Fruit fly (Drosophila melanogaster) whole organism, adult: Measurements from ENCODE around the gene Faf2.

ENCODE experiments used
- CG14711 ChIP-seq: fragments of 200-800 bp; sonication (Bioruptor generic); optimal IDR thresholded peaks from 2 replicates; lab custom pipeline; 2018; ENCODE audit warnings: missing biosample characterization, mild to moderate bottlenecking, missing genetic modification characterization, moderate library complexity
- Clk ChIP-seq: fragments of 200-800 bp; sonication (Bioruptor generic); optimal IDR thresholded peaks from 2 replicates; lab custom pipeline; 2017; ENCODE audit warnings: missing biosample characterization, missing genetic modification characterization
- Crg-1 ChIP-seq: fragments of 200-800 bp; sonication (Bioruptor generic); optimal IDR thresholded peaks from 2 replicates; lab custom pipeline; 2016; ENCODE audit warnings: missing biosample characterization, missing genetic modification characterization
- cic ChIP-seq: fragments of 200-800 bp; sonication (Bioruptor generic); optimal IDR thresholded peaks from 2 replicates; lab custom pipeline; 2017; ENCODE audit warnings: missing biosample characterization, mild to moderate bottlenecking, missing genetic modification characterization, moderate library complexity
- pad ChIP-seq: fragments of 200-800 bp; sonication (Bioruptor generic); optimal IDR thresholded peaks from 3 replicates; lab custom pipeline; 2017; ENCODE audit warnings: missing biosample characterization, missing genetic modification characterization, mild to moderate bottlenecking, moderate library complexity, missing genetic modification reagents
- tj ChIP-seq: fragments of 200-800 bp; sonication (Bioruptor generic); optimal IDR thresholded peaks from 3 replicates; lab custom pipeline; 2017; ENCODE audit warnings: missing biosample characterization, mild to moderate bottlenecking, missing genetic modification characterization, moderate library complexity
- toe ChIP-seq: fragments of 200-800 bp; sonication (Bioruptor generic); optimal IDR thresholded peaks from 2 replicates; lab custom pipeline; 2016; ENCODE audit warnings: missing biosample characterization, missing genetic modification characterization

DNA sequence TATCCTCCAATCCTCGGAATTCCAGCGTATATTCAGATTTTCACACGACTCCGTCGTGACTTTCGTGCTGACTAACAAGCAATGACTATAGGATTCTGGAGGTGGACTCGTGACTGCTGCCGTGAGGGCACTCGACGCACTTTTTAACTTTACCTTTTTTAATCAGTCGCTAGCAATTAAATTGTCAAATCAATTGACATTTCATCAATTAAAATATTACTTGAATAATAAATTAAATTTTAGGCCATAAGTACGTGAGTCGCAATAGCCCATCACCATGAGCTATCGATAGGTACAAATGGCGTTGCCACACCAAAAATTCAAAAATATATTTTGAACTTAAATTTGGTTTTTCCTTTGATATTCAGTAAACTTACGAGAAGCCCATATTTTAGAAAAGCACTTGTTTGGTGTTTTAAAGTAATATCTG, 2.9 kb downstream of the Faf2 start, which contains the start of gene Jwa:
- TF ChIP-seq Clk (peak; percentile 84), pad (GFP tag; lab: Kevin White, UChicago) (peak; percentile 63), cic (GFP tag; lab: Kevin White, UChicago) (peak; percentile 30), CG14711 (tag; lab: Kevin White, UChicago) (peak; percentile 71), toe (GFP tag; lab: Kevin White, UChicago) (peak; percentile 91), Crg-1 (GFP tag; lab: Kevin White, UChicago) (peak; percentile 93), tj (GFP tag; lab: Kevin White, UChicago) (peak; percentile 82)
